Worm (Caenorhabditis elegans) whole organism, dauer: ENCODE results near the gene Y19D10B.6.

ENCODE experiments used
- unc-62 ChIP-seq: sonication (generic microtip); optimal IDR thresholded peaks from 2 replicates; lab custom pipeline; 2017; ENCODE audit warnings: missing biosample characterization, missing genetic modification reagents, missing genetic modification characterization

The Y19D10B.6 gene

ce11 chrV:2294577-2294976 is 26.3 kb downstream of the Y19D10B.6 start, which contains the start of gene nhr-226:
Gene nhr-226, plus strand, starts transcription at chrV:2294877.
- no peak for TF ChIP-seq unc-62 (GFP tag; lab: Kevin White, UChicago)

DNA sequence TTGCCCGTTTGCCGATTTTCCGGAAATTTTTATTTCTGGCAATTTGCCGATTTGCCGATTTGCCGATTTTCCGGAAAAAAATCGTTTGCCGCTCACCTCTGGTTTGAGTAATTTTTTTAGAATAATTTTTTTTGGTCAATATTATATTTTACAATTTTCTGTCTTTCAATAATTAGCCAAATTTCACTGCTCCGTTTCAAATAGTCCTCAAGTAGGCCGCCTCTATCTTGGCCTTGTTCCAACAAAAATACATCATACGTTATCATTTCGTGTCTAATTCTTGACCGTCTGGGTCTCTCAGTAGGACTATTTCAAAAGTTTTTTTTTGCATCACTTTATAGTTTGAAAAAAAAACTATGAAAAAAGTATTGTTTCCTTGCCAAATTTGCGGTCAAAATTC is 28.7 kb downstream of the Y19D10B.6 start, which contains the start of gene nhr-115:
TSS of gene nhr-115 (plus strand) at position 301 of the 400 bp plus-strand sequence.
- no peak for TF ChIP-seq unc-62 (GFP tag; lab: Kevin White, UChicago)

DNA sequence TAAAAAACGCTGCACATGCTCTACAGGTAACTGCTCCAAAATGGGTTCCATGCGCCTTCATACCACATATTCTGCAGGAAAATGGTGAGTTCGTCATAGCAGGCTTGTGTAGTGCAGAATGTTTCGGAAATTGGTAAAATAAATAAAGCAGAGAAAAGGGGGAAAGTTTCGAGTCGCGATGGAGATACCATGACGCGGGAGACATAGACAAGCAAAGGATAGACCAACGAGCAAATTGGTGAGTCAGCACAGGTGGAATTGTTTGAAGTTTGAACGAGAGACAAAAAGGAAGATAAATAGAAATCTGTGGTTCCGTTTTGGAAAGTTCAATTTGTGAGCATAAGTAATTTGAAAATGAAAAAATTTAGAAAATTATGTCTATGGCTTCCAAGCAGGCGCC is 30.6 kb downstream of the Y19D10B.6 start, which contains the start of gene nhr-225:
TSS of gene nhr-225 (minus strand) at position 146 of the 400 bp plus-strand sequence.
- no peak for TF ChIP-seq unc-62 (GFP tag; lab: Kevin White, UChicago)

ce11 chrV:2285107-2285506 is 35.8 kb downstream of the Y19D10B.6 start, which contains the start of gene nhr-227:
Gene nhr-227, plus strand, starts transcription at chrV:2285432.
- no peak for TF ChIP-seq unc-62 (GFP tag; lab: Kevin White, UChicago)

ce11 chrV:2281499-2281898 is 39.4 kb downstream of the Y19D10B.6 start, which contains the start of gene nhr-228:
Gene nhr-228, plus strand, starts transcription at chrV:2281759.
- no peak for TF ChIP-seq unc-62 (GFP tag; lab: Kevin White, UChicago)

DNA sequence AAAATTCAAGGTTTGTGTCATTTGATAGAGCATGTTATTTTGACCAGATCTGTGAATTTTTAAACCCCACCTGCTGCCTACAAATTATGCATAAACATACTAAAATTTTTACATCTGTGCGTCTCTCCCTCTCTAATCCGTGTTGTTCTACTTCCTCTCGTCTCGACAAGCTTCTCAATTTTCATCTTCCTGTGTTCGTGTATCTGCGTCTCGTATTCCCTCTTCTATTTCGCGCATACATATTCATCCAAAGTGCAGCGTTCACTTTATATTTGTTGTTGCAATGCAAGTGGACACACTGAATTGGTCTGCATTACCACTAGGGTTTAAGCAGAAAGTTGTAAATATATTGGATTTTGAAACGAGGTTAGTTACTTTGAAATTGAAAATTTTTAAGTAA is 42.4 kb downstream of the Y19D10B.6 start, which contains the start of gene fbxa-137:
TSS of gene fbxa-137 (plus strand) at position 274 of the 400 bp plus-strand sequence.
- TF ChIP-seq unc-62 (GFP tag; lab: Kevin White, UChicago): no peak

- TF ChIP-seq unc-62 (GFP tag; lab: Kevin White, UChicago): no peak
These were observed 42.8 kb downstream of the Y19D10B.6 start, which contains the start of gene nhr-59 for ce11 chrV:2278052-2278451. Gene nhr-59, minus strand, starts transcription at chrV:2278265.

DNA sequence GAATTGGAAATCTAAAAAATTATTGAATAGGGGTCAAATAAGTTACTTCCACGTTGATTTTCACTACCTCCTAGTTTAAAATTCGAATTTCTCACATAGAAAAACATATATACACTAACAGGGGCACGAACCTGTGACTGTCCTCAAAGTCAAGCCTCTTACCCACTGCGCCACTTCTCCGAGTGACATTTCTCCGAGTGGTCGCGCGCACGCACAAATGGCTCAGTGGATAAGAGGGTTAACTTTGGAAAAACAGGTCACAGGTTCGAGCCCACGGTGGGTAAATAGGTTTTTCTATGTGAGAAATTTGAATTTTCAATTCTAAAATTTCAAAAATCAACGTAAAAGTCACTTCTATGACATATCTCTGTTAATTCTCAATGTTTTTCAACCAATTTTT is 43.6 kb downstream of the Y19D10B.6 start:
- no peak for TF ChIP-seq unc-62 (GFP tag; lab: Kevin White, UChicago)

DNA sequence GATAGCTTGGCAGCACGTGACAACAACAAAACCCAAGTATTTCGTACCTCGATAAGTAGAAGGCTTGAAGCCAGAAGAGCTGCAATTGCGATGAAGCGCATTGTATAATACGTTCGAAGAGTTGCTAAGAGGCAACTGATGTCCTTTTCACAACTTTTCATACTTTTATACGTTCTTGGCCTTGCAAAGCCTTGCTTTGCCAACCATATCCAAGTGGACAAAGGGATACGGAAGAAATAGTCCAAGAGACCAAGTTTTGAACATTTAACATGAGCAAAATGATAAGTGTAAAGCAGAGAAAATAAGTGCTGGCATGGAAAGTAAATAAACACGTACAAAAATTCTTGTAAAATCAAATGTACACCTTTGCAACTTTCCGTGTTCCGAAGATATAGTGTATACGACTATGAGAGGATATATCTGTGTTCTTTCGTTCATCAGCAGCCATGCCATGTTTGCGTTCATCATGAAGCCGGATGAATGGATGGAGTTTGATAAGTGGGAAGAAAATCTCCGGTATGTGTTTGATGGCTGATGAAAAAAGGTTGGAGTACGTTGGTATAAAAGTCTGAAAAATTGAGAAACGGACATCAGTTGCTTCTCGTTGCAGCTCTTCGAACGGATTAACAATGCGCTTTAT is 46.5 kb downstream of the Y19D10B.6 start, which contains the start of the genes Y5H2A.4 and abu-4:
TSS of gene Y5H2A.4 (minus strand) at position 101 of the 640 bp plus-strand sequence.
TSS of gene abu-4 (plus strand) at position 590 of the 640 bp plus-strand sequence.
- TF ChIP-seq unc-62 (GFP tag; lab: Kevin White, UChicago): no peak

ce11 chrV:2271750-2272149 is 49.2 kb downstream of the Y19D10B.6 start, which contains the start of gene Y5H2A.1:
Gene Y5H2A.1, minus strand, starts transcription at chrV:2271850.
- no peak for TF ChIP-seq unc-62 (GFP tag; lab: Kevin White, UChicago)
